Fruit fly (Drosophila melanogaster): ENCODE results near the gene Gal.

Gal gene

dm6 chr2L:5981433-5982333 is 24.9 kb downstream of the Gal start, which contains the start of gene eIF4A (continued):
- no peak for TF ChIP-seq CG16815 (GFP tag; optimal IDR thresholded peaks at IDR 0.05)
- TF ChIP-seq YL-1 (GFP tag; optimal IDR thresholded peaks at IDR 0.05), result peak; percentile 24
- TF ChIP-seq Dbx (GFP tag; IDR thresholded peaks at IDR 0.05), result no peak
- no peak for TF ChIP-seq Ptx1 (GFP tag; IDR thresholded peaks at IDR 0.05)
- TF ChIP-seq sens (GFP tag), result peak; percentile 84
- no peak for TF ChIP-seq sc (optimal IDR thresholded peaks at IDR 0.05)
- no peak for TF ChIP-seq sc (GFP tag; optimal IDR thresholded peaks at IDR 0.05)
- no peak for TF ChIP-seq CG4707 (GFP tag; optimal IDR thresholded peaks at IDR 0.05)
- peak; percentile 1 for TF ChIP-seq CG10979 (tag; optimal IDR thresholded peaks at IDR 0.05)
- no peak for TF ChIP-seq hb (GFP tag; IDR thresholded peaks at IDR 0.05; ENCODE audit: partially characterized antibody)
- no peak for TF ChIP-seq Hr39 (optimal IDR thresholded peaks at IDR 0.05)
- TF ChIP-seq MTF-1 (GFP tag; optimal IDR thresholded peaks at IDR 0.05; ENCODE audit: borderline replicate concordance), result peak; percentile 37
- no peak for TF ChIP-seq ara (GFP tag; IDR thresholded peaks at IDR 0.05)
- no peak for TF ChIP-seq D19B (GFP tag; optimal IDR thresholded peaks at IDR 0.05)
- no peak for TF ChIP-seq ssp (GFP tag; IDR thresholded peaks at IDR 0.05)
- no peak for TF ChIP-seq CG6254 (GFP tag; optimal IDR thresholded peaks at IDR 0.05)
- TF ChIP-seq CG1647 (GFP tag; optimal IDR thresholded peaks at IDR 0.05), result no peak
- no peak for TF ChIP-seq Hsf (GFP tag; optimal IDR thresholded peaks at IDR 0.05)
- TF ChIP-seq dan (GFP tag; IDR thresholded peaks at IDR 0.05), result no peak
- no peak for TF ChIP-seq Ravus (GFP tag; IDR thresholded peaks at IDR 0.05)
- TF ChIP-seq corto (GFP tag; optimal IDR thresholded peaks at IDR 0.05), result no peak
- TF ChIP-seq en (GFP tag; optimal IDR thresholded peaks at IDR 0.05), result no peak
- no peak for TF ChIP-seq CG12744 (GFP tag; optimal IDR thresholded peaks at IDR 0.05)
- no peak for TF ChIP-seq CG10431 (GFP tag; optimal IDR thresholded peaks at IDR 0.05)
- no peak for TF ChIP-seq kni (GFP tag; optimal IDR thresholded peaks at IDR 0.05)
- no peak for TF ChIP-seq D (optimal IDR thresholded peaks at IDR 0.05)
- no peak for TF ChIP-seq D (GFP tag; optimal IDR thresholded peaks at IDR 0.05)
- TF ChIP-seq CG15696 (tag; optimal IDR thresholded peaks at IDR 0.05), result peak; percentile 12
- no peak for TF ChIP-seq CG2199 (GFP tag; IDR thresholded peaks at IDR 0.05)
- TF ChIP-seq Neu2 (GFP tag; optimal IDR thresholded peaks at IDR 0.05; ENCODE audit: borderline replicate concordance), result no peak
- TF ChIP-seq Vsx1 (GFP tag; optimal IDR thresholded peaks at IDR 0.05), result peak; percentile 26
- TF ChIP-seq Atf-2 (GFP tag; optimal IDR thresholded peaks at IDR 0.05), result no peak
- TF ChIP-seq CG11398 (GFP tag; optimal IDR thresholded peaks at IDR 0.05), result no peak
- peak; percentile 6 for TF ChIP-seq HLHmδ (GFP tag; optimal IDR thresholded peaks at IDR 0.05)
- no peak for TF ChIP-seq fru (optimal IDR thresholded peaks at IDR 0.05)
- TF ChIP-seq Xbp1 (GFP tag; optimal IDR thresholded peaks at IDR 0.05), result no peak
- no peak for TF ChIP-seq CG11723 (GFP tag; optimal IDR thresholded peaks at IDR 0.05)
- TF ChIP-seq abd-A (tag; optimal IDR thresholded peaks at IDR 0.05), result peak; percentile 0
- TF ChIP-seq HmgZ (tag; optimal IDR thresholded peaks at IDR 0.05), result peak; percentile 15
- TF ChIP-seq CG13624 (GFP tag; optimal IDR thresholded peaks at IDR 0.05), result peak; percentile 20
- no peak for TF ChIP-seq Mad (GFP tag; optimal IDR thresholded peaks at IDR 0.05)
- peak; percentile 41 for TF ChIP-seq CG7987 (GFP tag; optimal IDR thresholded peaks at IDR 0.05)
- TF ChIP-seq CG16813 (GFP tag; IDR thresholded peaks at IDR 0.05; ENCODE audit: partially characterized antibody), result no peak
- TF ChIP-seq dimm (GFP tag; IDR thresholded peaks at IDR 0.05), result no peak
- no peak for TF ChIP-seq MBD-R2 (GFP tag; IDR thresholded peaks at IDR 0.05)
- TF ChIP-seq tap (tag; optimal IDR thresholded peaks at IDR 0.05), result peak; percentile 19
- TF ChIP-seq CG3995 (GFP tag; optimal IDR thresholded peaks at IDR 0.05), result no peak
- TF ChIP-seq run (tag; optimal IDR thresholded peaks at IDR 0.05), result no peak
- TF ChIP-seq CG9876 (GFP tag; optimal IDR thresholded peaks at IDR 0.05), result peak; percentile 7
- peak; percentile 52 for TF ChIP-seq salm (tag; optimal IDR thresholded peaks at IDR 0.05)
- TF ChIP-seq eve (GFP tag; optimal IDR thresholded peaks at IDR 0.05), result no peak

All from whole organism, embryonic.